Worm (Caenorhabditis elegans) whole organism, early embryonic: Measurements from ENCODE around the gene lipl-3.

Source experiments
- F13C5.2 ChIP-seq: sonication (generic microtip); optimal IDR thresholded peaks from 2 replicates; lab custom pipeline; 2017; ENCODE audit warnings: mild to moderate bottlenecking, missing genetic modification characterization, inconsistent platforms, missing compliant biosample characterization
- ets-7 ChIP-seq: sonication (generic microtip); optimal IDR thresholded peaks from 2 replicates; lab custom pipeline; 2016; ENCODE audit warnings: missing genotype, missing genetic modification characterization, missing compliant biosample characterization
- hmg-4 ChIP-seq: fragments of 200-800 bp; sonication (Bioruptor generic); optimal IDR thresholded peaks from 2 replicates; lab custom pipeline; 2018; ENCODE audit warnings: mild to moderate bottlenecking, missing genetic modification characterization, missing compliant biosample characterization

DNA sequence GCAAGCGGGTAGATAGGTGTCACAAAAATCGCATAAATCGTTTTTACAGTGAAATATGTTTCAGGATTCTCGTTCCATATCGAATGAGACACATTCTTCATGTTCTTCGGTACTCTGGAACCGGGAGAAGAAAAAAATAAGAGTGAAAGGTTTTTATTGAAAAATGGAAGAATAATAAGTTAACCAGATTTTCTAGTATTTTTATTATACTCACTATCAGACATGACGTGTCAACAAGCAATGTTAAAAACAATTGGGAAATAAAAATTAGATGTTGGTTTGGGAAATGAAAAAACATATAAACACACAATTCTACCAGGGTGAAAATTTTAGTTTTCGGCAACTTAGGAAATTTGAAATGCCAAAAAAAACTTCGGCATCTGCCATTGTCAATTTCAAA lies 11.6 kb downstream of the lipl-3 start, which contains the start of gene srh-37:
- no peak for TF ChIP-seq ets-7 (tag; lab: Kevin White, UChicago)
- no peak for TF ChIP-seq F13C5.2 (tag; lab: Kevin White, UChicago)
- no peak for TF ChIP-seq hmg-4 (GFP tag; lab: Kevin White, UChicago)
